Worm (Caenorhabditis elegans) whole organism, L4 larva: ENCODE results near the gene arrd-25.

Experiments used
- F26F4.8 ChIP-seq: fragments of 200-800 bp; sonication (Bioruptor generic); conservative IDR thresholded peaks from 2 replicates; pipeline ENCODE4 v1.3.6; 2022; ENCODE audit warnings: missing genetic modification characterization, missing compliant biosample characterization
- F37D6.2 ChIP-seq: sonication (generic microtip); optimal IDR thresholded peaks from 2 replicates; lab custom pipeline; 2016; ENCODE audit warnings: mild to moderate bottlenecking, missing genetic modification characterization, missing compliant biosample characterization
- F44E2.7 ChIP-seq: fragments of 200-800 bp; sonication (Bioruptor generic); IDR thresholded peaks from 2 replicates; pipeline ENCODE4 v2.1.2; 2022; ENCODE audit warnings: missing genetic modification characterization, missing compliant biosample characterization
- R02D3.7 ChIP-seq: fragments of 150-350 bp; sonication (generic microtip); optimal IDR thresholded peaks from 3 replicates; lab custom pipeline; 2014; ENCODE audit warnings: missing biosample characterization, missing genetic modification characterization
- Y105C5A.15 ChIP-seq: fragments of 200-800 bp; sonication (Bioruptor generic); IDR thresholded peaks from 2 replicates; pipeline ENCODE4 v1.3.6; 2022; ENCODE audit warnings: missing genetic modification characterization, missing compliant biosample characterization
- Y5F2A.4 ChIP-seq: fragments of 200-800 bp; sonication (Bioruptor generic); optimal IDR thresholded peaks from 2 replicates; lab custom pipeline; 2018; ENCODE audit warnings: mild to moderate bottlenecking, missing genetic modification characterization, missing compliant biosample characterization
- ZK337.2 ChIP-seq: fragments of 200-800 bp; sonication (Bioruptor generic); IDR thresholded peaks from 2 replicates; pipeline ENCODE4 v1.3.6; 2022; ENCODE audit warnings: missing genetic modification reagents, missing genetic modification characterization, missing compliant biosample characterization
- arid-1 ChIP-seq: fragments of 200-800 bp; sonication (Bioruptor generic); conservative IDR thresholded peaks from 2 replicates; pipeline ENCODE4 v1.3.6; 2022; ENCODE audit warnings: missing genetic modification reagents, missing genetic modification characterization, missing compliant biosample characterization
- ceh-20 ChIP-seq: fragments of 200-800 bp; sonication (Bioruptor generic); IDR thresholded peaks from 2 replicates; pipeline ENCODE4 v1.3.6; 2022; ENCODE audit warnings: missing genetic modification reagents, missing genetic modification characterization, missing compliant biosample characterization
- ceh-28 ChIP-seq: fragments of 150-350 bp; optimal IDR thresholded peaks from 2 replicates; lab custom pipeline; 2014; ENCODE audit warnings: missing biosample characterization, missing genetic modification reagents, missing genetic modification characterization
- ceh-82 ChIP-seq: sonication (generic microtip); optimal IDR thresholded peaks from 2 replicates; lab custom pipeline; 2017; ENCODE audit warnings: missing biosample characterization, missing genetic modification characterization
- ces-1 ChIP-seq: fragments of 150-350 bp; sonication (generic microtip); optimal IDR thresholded peaks from 4 replicates; lab custom pipeline; 2014; ENCODE audit warnings: missing biosample characterization, missing genetic modification reagents, missing genetic modification characterization
- daf-16 ChIP-seq, 3 experiments: sonication (generic microtip); optimal IDR thresholded peaks; 2 replicates each; lab custom pipeline; 2016 to 2017; ENCODE audit warnings: missing genetic modification characterization in 3 of 3, missing genetic modification reagents in 3 of 3, mild to moderate bottlenecking in 2 of 3, missing compliant biosample characterization in 2 of 3, missing biosample characterization in 1 of 3, moderate library complexity in 1 of 3
- dmd-6 ChIP-seq: fragments of 200-800 bp; sonication (Bioruptor generic); IDR thresholded peaks from 2 replicates; pipeline ENCODE4 v1.3.6; 2022; ENCODE audit warnings: missing genetic modification reagents, missing genetic modification characterization, missing compliant biosample characterization
- egl-27 ChIP-seq: sonication (generic microtip); optimal IDR thresholded peaks from 3 replicates; lab custom pipeline; 2017; ENCODE audit warnings: missing biosample characterization, missing genetic modification reagents, missing genetic modification characterization
- egl-43 ChIP-seq: fragments of 200-800 bp; sonication (Bioruptor generic); IDR thresholded peaks from 2 replicates; pipeline ENCODE4 v1.3.6; 2022; ENCODE audit warnings: missing genetic modification reagents, missing genetic modification characterization, missing compliant biosample characterization
- fkh-10 ChIP-seq: fragments of 150-350 bp; optimal IDR thresholded peaks from 2 replicates; lab custom pipeline; 2014; ENCODE audit warnings: missing biosample characterization, missing genetic modification reagents, missing genetic modification characterization
- fos-1 ChIP-seq: fragments of 150-350 bp; optimal IDR thresholded peaks from 2 replicates; lab custom pipeline; 2014; ENCODE audit warnings: missing biosample characterization, missing genetic modification characterization
- gei-8 ChIP-seq: fragments of 200-800 bp; sonication (Bioruptor generic); optimal IDR thresholded peaks from 2 replicates; lab custom pipeline; 2018; ENCODE audit warnings: mild to moderate bottlenecking, missing genetic modification characterization, missing compliant biosample characterization
- hif-1 ChIP-seq, 2 experiments: sonication (generic microtip); optimal IDR thresholded peaks; 2 replicates each; lab custom pipeline; 2016 to 2017; ENCODE audit warnings: missing compliant biosample characterization in 2 of 2, missing genetic modification characterization in 2 of 2, missing genetic modification reagents in 2 of 2, missing genotype in 2 of 2, mild to moderate bottlenecking in 1 of 2
- hlh-30 ChIP-seq: sonication (generic microtip); optimal IDR thresholded peaks from 2 replicates; lab custom pipeline; 2017; ENCODE audit warnings: antibody characterized with exemption, mild to moderate bottlenecking, missing genetic modification characterization, missing compliant biosample characterization; ENCODE audit not compliant: insufficient read depth
- lim-7 ChIP-seq: fragments of 200-800 bp; sonication (Bioruptor generic); IDR thresholded peaks from 2 replicates; pipeline ENCODE4 v1.3.6; 2022; ENCODE audit warnings: missing genetic modification characterization, missing compliant biosample characterization
- lin-38 ChIP-seq: fragments of 200-800 bp; sonication (Bioruptor generic); IDR thresholded peaks from 2 replicates; pipeline ENCODE4 v1.3.6; 2022; ENCODE audit warnings: missing genetic modification reagents, missing genetic modification characterization, missing compliant biosample characterization
- lin-39 ChIP-seq: fragments of 150-350 bp; optimal IDR thresholded peaks from 2 replicates; lab custom pipeline; 2014; ENCODE audit warnings: missing biosample characterization, missing genetic modification reagents, missing genetic modification characterization
- lir-3 ChIP-seq: sonication (generic microtip); optimal IDR thresholded peaks from 2 replicates; lab custom pipeline; 2016; ENCODE audit warnings: mild to moderate bottlenecking, missing genetic modification characterization, missing compliant biosample characterization
- lsy-2 ChIP-seq, 2 experiments: fragments of 150-350 bp in 1 of 2; sonication (generic microtip) in 1 of 2; optimal IDR thresholded peaks; 2 replicates each; lab custom pipeline; 2014 to 2017; ENCODE audit warnings: missing biosample characterization in 2 of 2, missing genetic modification characterization in 2 of 2
- madf-5 ChIP-seq, 2 experiments: fragments of 200-800 bp; sonication (Bioruptor generic); IDR thresholded peaks; 2 replicates each; pipeline ENCODE4 v1.3.6; 2022; ENCODE audit warnings: missing compliant biosample characterization in 2 of 2, missing genetic modification characterization in 2 of 2
- mxl-3 ChIP-seq: fragments of 200-800 bp; sonication (Bioruptor generic); optimal IDR thresholded peaks from 2 replicates; lab custom pipeline; 2018; ENCODE audit warnings: mild to moderate bottlenecking, missing genetic modification characterization, missing compliant biosample characterization
- nhr-11 ChIP-seq: fragments of 150-350 bp; optimal IDR thresholded peaks from 2 replicates; lab custom pipeline; 2014; ENCODE audit warnings: missing biosample characterization, missing genetic modification characterization
- nhr-111 ChIP-seq: fragments of 200-800 bp; sonication (Bioruptor generic); optimal IDR thresholded peaks from 2 replicates; lab custom pipeline; 2018; ENCODE audit warnings: mild to moderate bottlenecking, missing genetic modification characterization, missing compliant biosample characterization
- nhr-237 ChIP-seq: sonication (generic microtip); optimal IDR thresholded peaks from 2 replicates; lab custom pipeline; 2017; ENCODE audit warnings: missing biosample characterization, missing genetic modification characterization
- nhr-28 ChIP-seq: fragments of 150-350 bp; optimal IDR thresholded peaks from 2 replicates; lab custom pipeline; 2014; ENCODE audit warnings: missing biosample characterization, missing genetic modification characterization
- php-3 ChIP-seq: fragments of 200-800 bp; sonication (Bioruptor generic); IDR thresholded peaks from 2 replicates; pipeline ENCODE4 v1.3.6; 2022; ENCODE audit warnings: missing genetic modification reagents, missing genetic modification characterization, missing compliant biosample characterization
- saeg-2 ChIP-seq: fragments of 200-800 bp; sonication (Bioruptor generic); IDR thresholded peaks from 2 replicates; pipeline ENCODE4 v1.3.6; 2022; ENCODE audit warnings: missing genetic modification reagents, missing genetic modification characterization, missing compliant biosample characterization
- set-16 ChIP-seq: fragments of 200-800 bp; sonication (Bioruptor generic); IDR thresholded peaks from 2 replicates; pipeline ENCODE4 v1.3.6; 2022; ENCODE audit warnings: missing genetic modification reagents, missing genetic modification characterization, missing compliant biosample characterization
- skn-1 ChIP-seq: fragments of 150-350 bp; optimal IDR thresholded peaks from 2 replicates; lab custom pipeline; 2014; ENCODE audit warnings: missing biosample characterization, missing genetic modification characterization
- snpc-1.2 ChIP-seq: fragments of 200-800 bp; sonication (Bioruptor generic); IDR thresholded peaks from 2 replicates; pipeline ENCODE4 v1.3.6; 2022; ENCODE audit warnings: missing genetic modification reagents, missing genetic modification characterization, missing compliant biosample characterization
- spr-3 ChIP-seq: fragments of 200-800 bp; sonication (Bioruptor generic); optimal IDR thresholded peaks from 2 replicates; lab custom pipeline; 2018; ENCODE audit warnings: mild to moderate bottlenecking, missing genetic modification characterization, missing compliant biosample characterization
- tag-97 ChIP-seq: fragments of 200-800 bp; sonication (Bioruptor generic); IDR thresholded peaks from 2 replicates; pipeline ENCODE4 v1.3.6; 2022; ENCODE audit warnings: missing genetic modification characterization, missing compliant biosample characterization
- unc-130 ChIP-seq: sonication (generic microtip); optimal IDR thresholded peaks from 2 replicates; lab custom pipeline; 2016; ENCODE audit warnings: missing genetic modification reagents, missing genetic modification characterization, missing compliant biosample characterization
- unc-39 ChIP-seq: sonication (generic microtip); optimal IDR thresholded peaks from 2 replicates; lab custom pipeline; 2017; ENCODE audit warnings: missing biosample characterization, missing genetic modification characterization
- unc-62 ChIP-seq, 3 experiments: fragments of 150-350 bp in 1 of 3; sonication (generic microtip); optimal IDR thresholded peaks in 2 of 3; peaks in 1 of 3; 1 replicate in 1 of 3; 2 replicates in 2 of 3; lab custom pipeline; 2014 to 2017; ENCODE audit warnings: missing biosample characterization in 3 of 3, missing genetic modification characterization in 3 of 3, missing genetic modification reagents in 3 of 3, missing genotype in 1 of 3
- zfp-2 ChIP-seq: sonication (generic microtip); optimal IDR thresholded peaks from 2 replicates; lab custom pipeline; 2016; ENCODE audit warnings: mild to moderate bottlenecking, missing genetic modification characterization, missing compliant biosample characterization
- zip-11 ChIP-seq: fragments of 200-800 bp; sonication (Bioruptor generic); IDR thresholded peaks from 2 replicates; pipeline ENCODE4 v1.3.6; 2022; ENCODE audit warnings: missing genetic modification characterization, missing compliant biosample characterization
- ztf-7 ChIP-seq: fragments of 150-350 bp; optimal IDR thresholded peaks from 2 replicates; lab custom pipeline; 2014; ENCODE audit warnings: missing biosample characterization, missing genetic modification characterization

Gene arrd-25

DNA sequence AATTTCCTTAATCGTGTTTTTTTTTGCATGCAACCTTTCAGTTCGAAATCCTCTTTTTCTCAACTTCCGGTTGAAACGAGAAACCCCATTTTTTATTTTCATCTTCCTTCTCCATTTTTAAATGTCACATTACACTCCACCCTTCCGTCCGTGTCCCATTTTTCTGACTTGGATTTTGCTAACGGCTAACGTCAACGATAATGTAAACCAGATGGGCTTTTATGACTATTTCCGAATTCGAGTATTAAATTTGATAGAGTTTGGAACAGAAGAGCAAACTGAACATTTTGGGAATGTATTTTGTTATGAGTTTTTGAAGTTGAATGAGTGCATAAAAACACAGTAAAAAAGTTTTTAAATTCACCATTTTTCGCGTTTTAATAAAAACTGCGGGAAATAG lies 22.1 kb downstream of the arrd-25 start:
- TF ChIP-seq arid-1 (GFP tag; lab: Robert Waterston, UW) (no peak), tag-97 (GFP tag; lab: Robert Waterston, UW) (no peak), Y105C5A.15 (GFP tag; lab: Robert Waterston, UW) (no peak), skn-1 (no peak), hlh-30 (no peak), mxl-3 (GFP tag; lab: Kevin White, UChicago) (no peak), ztf-7 (no peak), F37D6.2 (tag; lab: Kevin White, UChicago) (no peak), nhr-237 (no peak), daf-16 (GFP tag; optimal IDR thresholded peaks at IDR 0.05; lab: Kevin White, UChicago) (no peak), daf-16 (tag; optimal IDR thresholded peaks at IDR 0.05; lab: Kevin White, UChicago) (no peak), gei-8 (no peak), Y5F2A.4 (GFP tag; lab: Kevin White, UChicago) (no peak), F26F4.8 (no peak), R02D3.7 (tag; lab: Kevin White, UChicago) (no peak), hif-1 (tag; optimal IDR thresholded peaks at IDR 0.05; lab: Kevin White, UChicago) (no peak), nhr-111 (no peak), lim-7 (GFP tag; lab: Robert Waterston, UW) (no peak)

DNA sequence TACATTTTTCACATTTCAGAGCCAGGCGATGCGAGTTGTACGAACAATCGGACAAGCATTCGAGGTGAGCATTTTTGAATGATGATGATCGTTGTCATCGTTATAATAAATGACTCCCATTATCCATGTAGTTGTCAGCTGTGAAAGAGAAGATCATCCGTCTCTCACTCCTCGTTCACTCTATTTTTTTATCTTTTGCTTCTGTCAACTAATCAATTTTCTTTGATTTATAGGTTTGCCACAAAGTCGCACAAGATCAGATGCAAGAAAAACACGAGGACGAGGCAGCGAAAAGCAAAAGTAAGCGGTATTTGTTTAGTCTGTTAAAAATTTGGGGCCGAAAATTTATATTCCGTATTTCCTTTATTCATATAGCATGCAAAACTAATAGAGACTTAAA lies 22.9 kb downstream of the arrd-25 start:
- TF ChIP-seq F44E2.7 (GFP tag; lab: Robert Waterston, UW) (no peak), unc-62 (GFP tag; optimal IDR thresholded peaks at IDR 0.05 in 1 of 2; lab: Kevin White, UChicago) (peak in 1 of 2 experiments; percentile 97), unc-62 (tag; optimal IDR thresholded peaks at IDR 0.05; lab: Kevin White, UChicago) (no peak), egl-43 (GFP tag; lab: Robert Waterston, UW) (no peak), nhr-28 (tag; lab: Kevin White, UChicago) (peak; percentile 10), dmd-6 (no peak), ceh-20 (GFP tag; lab: Robert Waterston, UW) (peak; percentile 66; the same call in 1 of the 2 replicates), hlh-30 (peak; percentile 29), ceh-28 (tag; lab: Kevin White, UChicago) (no peak), daf-16 (GFP tag; optimal IDR thresholded peaks at IDR 0.05; lab: Kevin White, UChicago) (peak in 1 of 2 experiments; percentile 55), daf-16 (tag; optimal IDR thresholded peaks at IDR 0.05; lab: Kevin White, UChicago) (no peak)

DNA sequence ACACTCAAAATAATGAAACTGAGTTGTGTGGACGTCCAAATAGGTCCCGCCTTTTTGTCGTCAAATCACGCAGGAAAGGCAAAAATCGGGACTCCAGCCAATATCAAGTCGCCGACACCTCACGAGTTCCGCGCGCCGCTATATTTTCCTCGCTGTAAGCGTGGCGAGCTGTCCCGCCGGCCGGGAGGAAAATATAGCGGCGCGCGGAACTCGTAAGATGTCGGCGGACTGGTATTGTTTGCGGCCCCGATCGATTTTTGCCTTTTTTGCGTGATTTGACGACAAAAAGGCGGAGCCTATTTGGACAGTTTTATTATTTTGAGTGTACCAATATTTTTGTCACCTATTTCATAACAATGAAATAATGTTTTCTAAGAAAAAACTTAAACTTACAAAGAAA lies 29.2 kb downstream of the arrd-25 start:
- TF ChIP-seq set-16 (GFP tag; lab: Robert Waterston, UW): peak; percentile 49
- no peak for TF ChIP-seq mxl-3 (GFP tag; lab: Kevin White, UChicago)

DNA sequence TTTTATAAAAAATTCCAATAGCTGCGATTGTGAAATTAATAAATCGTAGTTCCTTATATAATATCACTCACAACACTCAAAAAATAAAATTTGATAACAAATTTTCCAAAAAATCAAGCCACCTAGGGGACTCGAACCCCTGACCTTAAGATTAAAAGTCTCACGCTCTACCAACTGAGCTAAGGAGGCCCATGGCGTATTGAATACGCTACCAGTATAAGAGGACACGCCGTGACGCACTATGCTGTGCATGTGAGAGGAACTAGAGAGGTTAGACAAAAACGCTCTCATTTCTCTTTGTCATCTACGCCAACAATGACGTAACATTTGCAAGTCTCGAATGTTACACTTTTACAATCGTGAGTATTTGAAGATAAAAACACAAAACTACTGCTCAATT lies 30.2 kb downstream of the arrd-25 start:
- peak; percentile 85 for TF ChIP-seq ZK337.2 (GFP tag; lab: Robert Waterston, UW)
- TF ChIP-seq php-3 (GFP tag; lab: Robert Waterston, UW): peak; percentile 90
- peak; percentile 28 for TF ChIP-seq fkh-10 (GFP tag; lab: Kevin White, UChicago)
- peak; percentile 86 for TF ChIP-seq nhr-11 (tag; lab: Kevin White, UChicago)
- peak; percentile 89 for TF ChIP-seq ces-1
- TF ChIP-seq dmd-6: peak; percentile 90
- peak; percentile 79 for TF ChIP-seq mxl-3 (GFP tag; lab: Kevin White, UChicago)
- TF ChIP-seq ceh-82 (tag; lab: Kevin White, UChicago): no peak
- peak; percentile 86 for TF ChIP-seq lir-3
- TF ChIP-seq hif-1 (tag; optimal IDR thresholded peaks at IDR 0.05; lab: Kevin White, UChicago): peak; percentile 55 to 76
- no peak for TF ChIP-seq lin-39 (tag; lab: Kevin White, UChicago)
- TF ChIP-seq snpc-1.2 (GFP tag; lab: Robert Waterston, UW): peak; percentile 92
- peak; percentile 87 for TF ChIP-seq zip-11 (GFP tag; lab: Robert Waterston, UW)
- TF ChIP-seq saeg-2 (GFP tag; lab: Robert Waterston, UW): peak; percentile 88
- peak; percentile 86 for TF ChIP-seq lin-38
- TF ChIP-seq spr-3: peak; percentile 82
- peak; percentile 62 for TF ChIP-seq unc-130 (GFP tag; lab: Kevin White, UChicago)
- TF ChIP-seq lsy-2 (tag; optimal IDR thresholded peaks at IDR 0.05; lab: Kevin White, UChicago): peak; percentile 72 to 88
- TF ChIP-seq nhr-111: peak; percentile 95
- TF ChIP-seq egl-27 (tag; lab: Kevin White, UChicago): peak; percentile 41
- TF ChIP-seq zfp-2: peak; percentile 60
- TF ChIP-seq skn-1: no peak
- no peak for TF ChIP-seq fos-1 (tag; lab: Kevin White, UChicago)
- TF ChIP-seq madf-5 (GFP tag; IDR thresholded peaks at IDR 0.05; lab: Robert Waterston, UW): peak; percentile 98
- TF ChIP-seq unc-39 (tag; lab: Kevin White, UChicago): no peak
